Fruit fly (Drosophila melanogaster) whole organism, pupa: ENCODE data around the gene Cul5.
A peak's percentile ranks its signal among the peaks of the same experiment; 100 is the strongest.

Experiments
- CG10348 ChIP-seq: fragments of 200-800 bp; sonication (Bioruptor generic); IDR thresholded peaks from 2 replicates; pipeline ENCODE4 v1.3.6; 2022; ENCODE audit warnings: missing biosample characterization, missing genetic modification characterization
- CG12605 ChIP-seq: fragments of 200-800 bp; sonication (Bioruptor generic); IDR thresholded peaks from 2 replicates; pipeline ENCODE4 v1.3.6; 2022; ENCODE audit warnings: missing biosample characterization, missing genetic modification characterization
- CG13204 ChIP-seq: fragments of 200-800 bp; sonication (Bioruptor generic); optimal IDR thresholded peaks from 2 replicates; lab custom pipeline; 2018; ENCODE audit warnings: missing biosample characterization, mild to moderate bottlenecking, missing genetic modification characterization, moderate library complexity
- CG14655 ChIP-seq: fragments of 200-800 bp; sonication (Bioruptor generic); optimal IDR thresholded peaks from 3 replicates; lab custom pipeline; 2017; ENCODE audit warnings: mild to moderate bottlenecking, missing biosample characterization, missing genetic modification reagents, missing genetic modification characterization
- CG15710 ChIP-seq: fragments of 200-800 bp; sonication (Bioruptor generic); optimal IDR thresholded peaks from 2 replicates; lab custom pipeline; 2018; ENCODE audit warnings: missing biosample characterization, mild to moderate bottlenecking, missing genetic modification characterization, moderate library complexity
- CG17806 ChIP-seq: fragments of 200-800 bp; sonication (Bioruptor generic); optimal IDR thresholded peaks from 2 replicates; lab custom pipeline; 2018; ENCODE audit warnings: missing biosample characterization, mild to moderate bottlenecking, missing genetic modification characterization, moderate library complexity
- CG32121 ChIP-seq: fragments of 200-800 bp; sonication (Bioruptor generic); IDR thresholded peaks from 2 replicates; pipeline ENCODE4 v1.3.6; 2022; ENCODE audit warnings: missing biosample characterization, missing genetic modification characterization
- CG34367 ChIP-seq: fragments of 200-800 bp; sonication (Bioruptor generic); optimal IDR thresholded peaks from 2 replicates; lab custom pipeline; 2018; ENCODE audit warnings: missing biosample characterization, mild to moderate bottlenecking, missing genetic modification characterization
- CG4496 ChIP-seq: fragments of 200-800 bp; sonication (Bioruptor generic); IDR thresholded peaks from 3 replicates; pipeline ENCODE4 v1.3.6; 2022; ENCODE audit warnings: missing biosample characterization, missing genetic modification characterization
- CG8159 ChIP-seq: fragments of 200-800 bp; sonication (Bioruptor generic); optimal IDR thresholded peaks from 3 replicates; lab custom pipeline; 2018; ENCODE audit warnings: missing biosample characterization, mild to moderate bottlenecking, missing genetic modification characterization, moderate library complexity
- CG8301 ChIP-seq: fragments of 200-800 bp; sonication (Bioruptor generic); optimal IDR thresholded peaks from 2 replicates; lab custom pipeline; 2018; ENCODE audit warnings: missing biosample characterization, mild to moderate bottlenecking, missing genetic modification characterization
- CG9948 ChIP-seq: fragments of 200-800 bp; sonication (Bioruptor generic); optimal IDR thresholded peaks from 2 replicates; lab custom pipeline; 2018; ENCODE audit warnings: missing biosample characterization, mild to moderate bottlenecking, missing genetic modification characterization, moderate library complexity
- D1 ChIP-seq: fragments of 200-800 bp; sonication (Bioruptor generic); optimal IDR thresholded peaks from 2 replicates; lab custom pipeline; 2018; ENCODE audit warnings: missing biosample characterization, mild to moderate bottlenecking, missing genetic modification characterization, moderate library complexity
- EcR ChIP-seq: fragments of 200-800 bp; sonication (Bioruptor generic); optimal IDR thresholded peaks from 3 replicates; lab custom pipeline; 2019; ENCODE audit warnings: missing biosample characterization, missing genetic modification characterization, mild to moderate bottlenecking, moderate library complexity, missing genetic modification reagents
- Ets98B ChIP-seq: fragments of 200-800 bp; sonication (Bioruptor generic); IDR thresholded peaks from 2 replicates; pipeline ENCODE4 v1.3.6; 2022; ENCODE audit warnings: missing biosample characterization, missing genetic modification characterization
- Pif1A ChIP-seq: fragments of 200-800 bp; sonication (Bioruptor generic); optimal IDR thresholded peaks from 3 replicates; lab custom pipeline; 2016; ENCODE audit warnings: missing biosample characterization, missing genetic modification characterization
- Pif1B ChIP-seq: fragments of 200-800 bp; sonication (Bioruptor generic); optimal IDR thresholded peaks from 3 replicates; lab custom pipeline; 2016; ENCODE audit warnings: missing biosample characterization, missing genetic modification characterization
- Snoo ChIP-seq: fragments of 200-800 bp; sonication (Bioruptor generic); optimal IDR thresholded peaks from 3 replicates; lab custom pipeline; 2017; ENCODE audit warnings: missing biosample characterization, mild to moderate bottlenecking, missing genetic modification characterization, inconsistent platforms
- fd96Ca ChIP-seq: fragments of 200-800 bp; sonication (Bioruptor generic); IDR thresholded peaks from 3 replicates; pipeline ENCODE4 v1.3.6; 2022; ENCODE audit warnings: missing biosample characterization, missing genetic modification characterization
- gl ChIP-seq: fragments of 200-800 bp; sonication (Bioruptor generic); optimal IDR thresholded peaks from 2 replicates; lab custom pipeline; 2018; ENCODE audit warnings: missing biosample characterization, mild to moderate bottlenecking, missing genetic modification characterization
- rn ChIP-seq: fragments of 200-800 bp; sonication (Bioruptor generic); IDR thresholded peaks from 2 replicates; pipeline ENCODE4 v1.3.6; 2022; ENCODE audit warnings: missing biosample characterization, missing genetic modification characterization

Cul5 gene

dm6 chr3R:29072834-29073233, 10.1 kb upstream of the Cul5 start:
- TF ChIP-seq CG34367 (peak; percentile 51), D1 (tag; lab: Kevin White, UChicago) (no peak), CG9948 (tag; lab: Kevin White, UChicago) (peak; percentile 70), CG13204 (GFP tag; lab: Kevin White, UChicago) (no peak), fd96Ca (GFP tag; lab: Robert Waterston, UW) (0 out of 3 replicates have a peak, but pooled peaks have one; percentile 30), CG15710 (tag; lab: Kevin White, UChicago) (peak; percentile 10), gl (tag; lab: Kevin White, UChicago) (peak; percentile 13), CG17806 (tag; lab: Kevin White, UChicago) (peak; percentile 55), CG4496 (GFP tag; lab: Robert Waterston, UW) (peak; percentile 12; the same call in 1 of the 3 replicates), CG10348 (no peak), Pif1B (GFP tag; lab: Kevin White, UChicago) (no peak), CG14655 (GFP tag; lab: Kevin White, UChicago) (peak; percentile 72), CG32121 (GFP tag; lab: Robert Waterston, UW) (no peak), Snoo (tag; lab: Kevin White, UChicago) (no peak), Ets98B (GFP tag; lab: Robert Waterston, UW) (peak; percentile 25; the same call in 1 of the 2 replicates), CG8159 (tag; lab: Kevin White, UChicago) (peak; percentile 44), CG8301 (peak; percentile 70), Pif1A (no peak)

- TF ChIP-seq CG8159 (tag; lab: Kevin White, UChicago) (no peak), CG34367 (no peak), CG10348 (no peak), CG14655 (GFP tag; lab: Kevin White, UChicago) (no peak), CG15710 (tag; lab: Kevin White, UChicago) (no peak), EcR (GFP tag; lab: Kevin White, UChicago) (no peak)
- TF ChIP-seq, all 21 proteins: peak for 0
Measured at dm6 chr3R:29071141-29071540, 8.4 kb upstream of the Cul5 start.

- TF ChIP-seq gl (tag; lab: Kevin White, UChicago) = no peak
- TF ChIP-seq CG12605 = no peak
- no peak for TF ChIP-seq EcR (GFP tag; lab: Kevin White, UChicago)
- TF ChIP-seq CG34367 = no peak
- no peak for TF ChIP-seq Ets98B (GFP tag; lab: Robert Waterston, UW)
- no peak for TF ChIP-seq Pif1B (GFP tag; lab: Kevin White, UChicago)
- no peak for TF ChIP-seq rn (GFP tag; lab: Robert Waterston, UW)
- TF ChIP-seq CG4496 (GFP tag; lab: Robert Waterston, UW) = no peak
- no peak for TF ChIP-seq Pif1A
- TF ChIP-seq CG10348 = no peak
- TF ChIP-seq CG14655 (GFP tag; lab: Kevin White, UChicago) = no peak
- no peak for TF ChIP-seq D1 (tag; lab: Kevin White, UChicago)
Measured at dm6 chr3R:29069208-29070072, 6.7 kb upstream of the Cul5 start.

dm6 chr3R:29068430-29069207, 5.8 kb upstream of the Cul5 start:
- TF ChIP-seq EcR (GFP tag; lab: Kevin White, UChicago) = no peak
- TF ChIP-seq Pif1A = no peak
- no peak for TF ChIP-seq CG17806 (tag; lab: Kevin White, UChicago)
- TF ChIP-seq CG9948 (tag; lab: Kevin White, UChicago) = no peak
- no peak for TF ChIP-seq rn (GFP tag; lab: Robert Waterston, UW)
- no peak for TF ChIP-seq fd96Ca (GFP tag; lab: Robert Waterston, UW)
- no peak for TF ChIP-seq D1 (tag; lab: Kevin White, UChicago)
- TF ChIP-seq CG32121 (GFP tag; lab: Robert Waterston, UW) = peak; percentile 54; the same call in 1 of the 2 replicates
- TF ChIP-seq CG34367 = no peak
- TF ChIP-seq CG12605 = 0 out of 2 replicates have a peak, but pooled peaks have one; percentile 19
- peak; percentile 19 for TF ChIP-seq CG15710 (tag; lab: Kevin White, UChicago)
- TF ChIP-seq CG10348 = no peak
- TF ChIP-seq CG8301 = peak; percentile 13
- TF ChIP-seq CG4496 (GFP tag; lab: Robert Waterston, UW) = peak; percentile 60; the same call in 2 of the 3 replicates
- peak; percentile 9 for TF ChIP-seq CG14655 (GFP tag; lab: Kevin White, UChicago)
- no peak for TF ChIP-seq Snoo (tag; lab: Kevin White, UChicago)
- TF ChIP-seq Pif1B (GFP tag; lab: Kevin White, UChicago) = no peak
- TF ChIP-seq gl (tag; lab: Kevin White, UChicago) = no peak
- no peak for TF ChIP-seq CG8159 (tag; lab: Kevin White, UChicago)
- TF ChIP-seq CG13204 (GFP tag; lab: Kevin White, UChicago) = no peak
- peak; percentile 39; the same call in 1 of the 2 replicates for TF ChIP-seq Ets98B (GFP tag; lab: Robert Waterston, UW)

dm6 chr3R:29067091-29067490, 4.3 kb upstream of the Cul5 start:
- TF ChIP-seq Pif1A (no peak), D1 (tag; lab: Kevin White, UChicago) (no peak), CG32121 (GFP tag; lab: Robert Waterston, UW) (no peak), CG34367 (no peak), EcR (GFP tag; lab: Kevin White, UChicago) (no peak), CG8159 (tag; lab: Kevin White, UChicago) (no peak), CG17806 (tag; lab: Kevin White, UChicago) (no peak), CG14655 (GFP tag; lab: Kevin White, UChicago) (no peak), CG8301 (no peak), Ets98B (GFP tag; lab: Robert Waterston, UW) (no peak), rn (GFP tag; lab: Robert Waterston, UW) (no peak), CG13204 (GFP tag; lab: Kevin White, UChicago) (no peak)
